Worm (Caenorhabditis elegans) whole organism, early embryonic: ENCODE measurements around the gene lgc-53.

Source experiments
- B0310.2 ChIP-seq: sonication (generic microtip); optimal IDR thresholded peaks from 2 replicates; lab custom pipeline; 2016; ENCODE audit warnings: mild to moderate bottlenecking, missing genetic modification characterization, missing compliant biosample characterization
- F13C5.2 ChIP-seq: sonication (generic microtip); optimal IDR thresholded peaks from 2 replicates; lab custom pipeline; 2017; ENCODE audit warnings: mild to moderate bottlenecking, missing genetic modification characterization, inconsistent platforms, missing compliant biosample characterization
- aly-1 ChIP-seq: sonication (generic microtip); optimal IDR thresholded peaks from 2 replicates; lab custom pipeline; 2016; ENCODE audit warnings: missing genetic modification characterization, missing compliant biosample characterization
- ama-1 ChIP-seq: fragments of 150-350 bp; optimal IDR thresholded peaks from 2 replicates; lab custom pipeline; 2014
- ceh-13 ChIP-seq: fragments of 200-800 bp; sonication (Bioruptor generic); optimal IDR thresholded peaks from 2 replicates; lab custom pipeline; 2018; ENCODE audit warnings: mild to moderate bottlenecking, missing genetic modification characterization, missing compliant biosample characterization
- ceh-36 ChIP-seq: sonication (generic microtip); optimal IDR thresholded peaks from 2 replicates; lab custom pipeline; 2016; ENCODE audit warnings: missing genetic modification characterization, inconsistent platforms, missing compliant biosample characterization
- ets-7 ChIP-seq: sonication (generic microtip); optimal IDR thresholded peaks from 2 replicates; lab custom pipeline; 2016; ENCODE audit warnings: missing genotype, missing genetic modification characterization, missing compliant biosample characterization
- flt-1 ChIP-seq: fragments of 200-800 bp; sonication (Bioruptor generic); IDR thresholded peaks from 2 replicates; pipeline ENCODE4 v1.3.6; 2022; ENCODE audit warnings: missing genetic modification characterization, missing compliant biosample characterization
- hmbx-1 ChIP-seq: sonication (generic microtip); optimal IDR thresholded peaks from 2 replicates; lab custom pipeline; 2016; ENCODE audit warnings: mild to moderate bottlenecking, missing genetic modification characterization, missing compliant biosample characterization
- hmg-4 ChIP-seq: fragments of 200-800 bp; sonication (Bioruptor generic); optimal IDR thresholded peaks from 2 replicates; lab custom pipeline; 2018; ENCODE audit warnings: mild to moderate bottlenecking, missing genetic modification characterization, missing compliant biosample characterization
- hnd-1 ChIP-seq: sonication (generic microtip); optimal IDR thresholded peaks from 2 replicates; lab custom pipeline; 2016; ENCODE audit warnings: missing genetic modification characterization, missing compliant biosample characterization
- pes-1 ChIP-seq: fragments of 200-800 bp; sonication (Bioruptor generic); IDR thresholded peaks from 2 replicates; pipeline ENCODE4 v1.3.6; 2022; ENCODE audit warnings: missing genetic modification reagents, missing genetic modification characterization, missing compliant biosample characterization
- scrt-1 ChIP-seq: fragments of 200-800 bp; sonication (Bioruptor generic); IDR thresholded peaks from 2 replicates; pipeline ENCODE4 v1.3.6; 2022; ENCODE audit warnings: missing genetic modification characterization, missing compliant biosample characterization
- sea-1 ChIP-seq: fragments of 200-800 bp; sonication (Bioruptor generic); conservative IDR thresholded peaks from 2 replicates; pipeline ENCODE4 v1.3.6; 2022; ENCODE audit warnings: missing genetic modification characterization, missing compliant biosample characterization
- tbx-11 ChIP-seq: fragments of 200-800 bp; sonication (Bioruptor generic); IDR thresholded peaks from 2 replicates; pipeline ENCODE4 v1.3.6; 2022; ENCODE audit warnings: missing genetic modification characterization, missing compliant biosample characterization
- tbx-37 ChIP-seq: fragments of 200-800 bp; sonication (Bioruptor generic); conservative IDR thresholded peaks from 2 replicates; pipeline ENCODE4 v1.3.6; 2022; ENCODE audit warnings: missing genetic modification reagents, missing genetic modification characterization, missing compliant biosample characterization
- tra-4 ChIP-seq: sonication (generic microtip); optimal IDR thresholded peaks from 2 replicates; lab custom pipeline; 2017; ENCODE audit warnings: missing genetic modification characterization, missing compliant biosample characterization

lgc-53 gene

ce11 chrX:16695184-16695583, 16.3 kb upstream of the lgc-53 start:
- TF ChIP-seq hnd-1 (tag; lab: Kevin White, UChicago): no peak
- no peak for TF ChIP-seq tbx-11 (GFP tag; lab: Robert Waterston, UW)
- TF ChIP-seq tra-4 (tag; lab: Kevin White, UChicago): no peak
- no peak for TF ChIP-seq hmbx-1 (tag; lab: Kevin White, UChicago)
- no peak for TF ChIP-seq scrt-1
- no peak for TF ChIP-seq B0310.2 (tag; lab: Kevin White, UChicago)
- TF ChIP-seq ama-1 (lab: Kevin White, UChicago): no peak
- TF ChIP-seq pes-1 (GFP tag; lab: Robert Waterston, UW): no peak
- no peak for TF ChIP-seq F13C5.2 (tag; lab: Kevin White, UChicago)
- TF ChIP-seq ets-7 (tag; lab: Kevin White, UChicago): no peak
- no peak for TF ChIP-seq ceh-13 (GFP tag; lab: Kevin White, UChicago)

DNA sequence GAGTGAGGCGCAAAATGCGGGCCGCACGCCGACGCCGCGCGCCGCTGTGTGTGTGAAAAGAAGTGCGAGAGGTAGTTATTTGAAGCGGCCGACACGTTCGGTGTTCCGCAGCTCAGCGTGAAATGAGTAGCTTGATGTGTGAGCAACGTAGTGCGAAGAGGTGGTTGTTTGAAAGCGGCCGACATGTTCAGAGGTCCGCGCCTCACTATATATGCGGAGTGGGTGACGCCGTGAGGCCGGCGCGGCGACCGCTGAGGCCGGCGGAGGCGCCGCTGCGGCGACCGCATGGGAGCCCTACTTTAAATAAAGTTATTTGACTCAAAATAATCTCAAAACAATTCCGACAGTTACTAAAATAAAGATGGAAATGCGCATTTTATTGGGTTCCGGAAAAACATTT, 14.7 kb upstream of the lgc-53 start:
- no peak for TF ChIP-seq sea-1
- TF ChIP-seq ets-7 (tag; lab: Kevin White, UChicago): no peak
- no peak for TF ChIP-seq B0310.2 (tag; lab: Kevin White, UChicago)
- TF ChIP-seq tra-4 (tag; lab: Kevin White, UChicago): no peak
- TF ChIP-seq flt-1 (GFP tag; lab: Robert Waterston, UW): no peak
- no peak for TF ChIP-seq tbx-37 (GFP tag; lab: Robert Waterston, UW)
- TF ChIP-seq hmg-4 (GFP tag; lab: Kevin White, UChicago): no peak
- no peak for TF ChIP-seq hmbx-1 (tag; lab: Kevin White, UChicago)
- no peak for TF ChIP-seq aly-1

- TF ChIP-seq hmbx-1 (tag; lab: Kevin White, UChicago): no peak
- TF ChIP-seq flt-1 (GFP tag; lab: Robert Waterston, UW): no peak
- TF ChIP-seq ceh-13 (GFP tag; lab: Kevin White, UChicago): no peak
- TF ChIP-seq hmg-4 (GFP tag; lab: Kevin White, UChicago): no peak
- no peak for TF ChIP-seq pes-1 (GFP tag; lab: Robert Waterston, UW)
- no peak for TF ChIP-seq hnd-1 (tag; lab: Kevin White, UChicago)
- no peak for TF ChIP-seq tra-4 (tag; lab: Kevin White, UChicago)
- TF ChIP-seq B0310.2 (tag; lab: Kevin White, UChicago): no peak
These were observed 13.4 kb upstream of the lgc-53 start for ce11 chrX:16698074-16698473.

DNA sequence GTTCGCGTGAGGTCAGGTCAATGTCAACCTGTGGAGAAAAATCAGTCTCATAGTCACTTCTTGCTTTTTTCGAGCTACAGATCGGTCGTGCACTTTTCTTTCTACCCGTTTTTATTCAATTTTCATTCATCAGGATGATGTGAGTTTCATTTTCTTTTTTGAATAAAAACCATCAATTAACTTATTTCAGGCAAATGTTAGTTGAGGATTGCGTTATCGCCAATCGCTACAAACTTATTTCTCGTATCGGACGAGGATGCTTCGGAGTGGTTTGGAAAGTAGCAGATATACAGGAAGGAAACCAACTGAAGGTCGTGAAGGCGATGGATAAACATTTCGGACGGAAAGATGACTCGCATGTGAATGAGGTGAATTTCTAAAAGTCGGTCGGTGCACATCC, 9.2 kb upstream of the lgc-53 start, which contains the start of gene F22H10.1:
Gene F22H10.1 (plus strand): TSS at position 211 of the 400 bp plus-strand sequence.
- TF ChIP-seq tra-4 (tag; lab: Kevin White, UChicago): no peak
- TF ChIP-seq pes-1 (GFP tag; lab: Robert Waterston, UW): no peak
- TF ChIP-seq flt-1 (GFP tag; lab: Robert Waterston, UW): no peak
- TF ChIP-seq tbx-37 (GFP tag; lab: Robert Waterston, UW): no peak
- TF ChIP-seq sea-1: no peak
- no peak for TF ChIP-seq ets-7 (tag; lab: Kevin White, UChicago)
- no peak for TF ChIP-seq ama-1 (lab: Kevin White, UChicago)
- no peak for TF ChIP-seq hnd-1 (tag; lab: Kevin White, UChicago)
- TF ChIP-seq ceh-36 (tag; lab: Kevin White, UChicago): no peak
- no peak for TF ChIP-seq scrt-1
- no peak for TF ChIP-seq hmg-4 (GFP tag; lab: Kevin White, UChicago)
- TF ChIP-seq B0310.2 (tag; lab: Kevin White, UChicago): no peak
- TF ChIP-seq ceh-13 (GFP tag; lab: Kevin White, UChicago): no peak
- TF ChIP-seq hmbx-1 (tag; lab: Kevin White, UChicago): no peak
- no peak for TF ChIP-seq aly-1
- no peak for TF ChIP-seq F13C5.2 (tag; lab: Kevin White, UChicago)
- TF ChIP-seq tbx-11 (GFP tag; lab: Robert Waterston, UW): no peak

ce11 chrX:16704086-16704485, 7.4 kb upstream of the lgc-53 start:
- TF ChIP-seq ets-7 (tag; lab: Kevin White, UChicago) (no peak), aly-1 (no peak), hmbx-1 (tag; lab: Kevin White, UChicago) (no peak), scrt-1 (no peak), ama-1 (lab: Kevin White, UChicago) (no peak), sea-1 (no peak), F13C5.2 (tag; lab: Kevin White, UChicago) (no peak), hmg-4 (GFP tag; lab: Kevin White, UChicago) (no peak), tbx-11 (GFP tag; lab: Robert Waterston, UW) (no peak), B0310.2 (tag; lab: Kevin White, UChicago) (no peak), hnd-1 (tag; lab: Kevin White, UChicago) (no peak), tra-4 (tag; lab: Kevin White, UChicago) (no peak), tbx-37 (GFP tag; lab: Robert Waterston, UW) (no peak), flt-1 (GFP tag; lab: Robert Waterston, UW) (no peak), ceh-13 (GFP tag; lab: Kevin White, UChicago) (no peak), ceh-36 (tag; lab: Kevin White, UChicago) (no peak), pes-1 (GFP tag; lab: Robert Waterston, UW) (no peak)

- TF ChIP-seq hmg-4 (GFP tag; lab: Kevin White, UChicago): no peak
- TF ChIP-seq ets-7 (tag; lab: Kevin White, UChicago): no peak
- TF ChIP-seq sea-1: no peak
- no peak for TF ChIP-seq aly-1
- TF ChIP-seq tra-4 (tag; lab: Kevin White, UChicago): no peak
- no peak for TF ChIP-seq flt-1 (GFP tag; lab: Robert Waterston, UW)
- TF ChIP-seq hnd-1 (tag; lab: Kevin White, UChicago): no peak
- no peak for TF ChIP-seq pes-1 (GFP tag; lab: Robert Waterston, UW)
- TF ChIP-seq ceh-13 (GFP tag; lab: Kevin White, UChicago): no peak
- TF ChIP-seq scrt-1: no peak
- no peak for TF ChIP-seq tbx-11 (GFP tag; lab: Robert Waterston, UW)
- no peak for TF ChIP-seq B0310.2 (tag; lab: Kevin White, UChicago)
- no peak for TF ChIP-seq tbx-37 (GFP tag; lab: Robert Waterston, UW)
- TF ChIP-seq F13C5.2 (tag; lab: Kevin White, UChicago): no peak
- TF ChIP-seq ama-1 (lab: Kevin White, UChicago): no peak
- TF ChIP-seq hmbx-1 (tag; lab: Kevin White, UChicago): no peak
- TF ChIP-seq ceh-36 (tag; lab: Kevin White, UChicago): no peak
These were observed 5.9 kb upstream of the lgc-53 start for ce11 chrX:16705607-16706006.
